Worm (Caenorhabditis elegans) whole organism, L4 larva: ENCODE data around the gene ceh-30.

Experiments
- dmd-8 ChIP-seq: fragments of 200-800 bp; sonication (Bioruptor generic); IDR thresholded peaks from 2 replicates; pipeline ENCODE4 v1.3.6; 2022; ENCODE audit warnings: missing genetic modification characterization, missing compliant biosample characterization
- gei-8 ChIP-seq: fragments of 200-800 bp; sonication (Bioruptor generic); optimal IDR thresholded peaks from 2 replicates; lab custom pipeline; 2018; ENCODE audit warnings: mild to moderate bottlenecking, missing genetic modification characterization, missing compliant biosample characterization
- lin-38 ChIP-seq: fragments of 200-800 bp; sonication (Bioruptor generic); IDR thresholded peaks from 2 replicates; pipeline ENCODE4 v1.3.6; 2022; ENCODE audit warnings: missing genetic modification reagents, missing genetic modification characterization, missing compliant biosample characterization
- lir-3 ChIP-seq: sonication (generic microtip); optimal IDR thresholded peaks from 2 replicates; lab custom pipeline; 2016; ENCODE audit warnings: mild to moderate bottlenecking, missing genetic modification characterization, missing compliant biosample characterization
- mep-1 ChIP-seq: fragments of 150-350 bp; sonication (generic microtip); optimal IDR thresholded peaks from 3 replicates; lab custom pipeline; 2014; ENCODE audit warnings: missing biosample characterization, missing genetic modification characterization
- nhr-76 ChIP-seq: fragments of 150-350 bp; optimal IDR thresholded peaks from 2 replicates; lab custom pipeline; 2014; ENCODE audit warnings: missing biosample characterization, missing genetic modification characterization
- pha-4 ChIP-seq, 2 experiments: fragments of 150-350 bp in 1 of 2; fragments of 200-800 bp in 1 of 2; sonication (Bioruptor generic) in 1 of 2; IDR thresholded peaks in 1 of 2; optimal IDR thresholded peaks in 1 of 2; 2 replicates each; pipeline versions ENCODE4 v1.3.6 to Lab custom; 2014 to 2022; ENCODE audit warnings: missing genetic modification characterization in 2 of 2, missing genetic modification reagents in 2 of 2, missing biosample characterization in 1 of 2, missing compliant biosample characterization in 1 of 2
- snpc-1.2 ChIP-seq: fragments of 200-800 bp; sonication (Bioruptor generic); IDR thresholded peaks from 2 replicates; pipeline ENCODE4 v1.3.6; 2022; ENCODE audit warnings: missing genetic modification reagents, missing genetic modification characterization, missing compliant biosample characterization

ce11 chrX:3054802-3055201 lies 8.6 kb upstream of the ceh-30 start, which contains the start of gene twk-26:
- TF ChIP-seq pha-4 (GFP tag; IDR thresholded peaks at IDR 0.05; lab: Robert Waterston, UW) (no peak), pha-4 (tag; optimal IDR thresholded peaks at IDR 0.05; lab: Kevin White, UChicago) (no peak), gei-8 (GFP tag; lab: Kevin White, UChicago) (no peak), nhr-76 (no peak), snpc-1.2 (GFP tag; lab: Robert Waterston, UW) (no peak), mep-1 (tag; lab: Kevin White, UChicago) (no peak), lin-38 (GFP tag; lab: Robert Waterston, UW) (no peak), dmd-8 (GFP tag; lab: Robert Waterston, UW) (no peak), lir-3 (tag; lab: Kevin White, UChicago) (no peak)
